Worm (Caenorhabditis elegans) whole organism, L2 larva: ENCODE results near the gene srh-22.

Source experiments
- ZK546.5 ChIP-seq: sonication (generic microtip); optimal IDR thresholded peaks from 2 replicates; lab custom pipeline; 2017; ENCODE audit warnings: missing biosample characterization, missing genetic modification characterization
- aly-2 ChIP-seq: fragments of 150-350 bp; optimal IDR thresholded peaks from 2 replicates; lab custom pipeline; 2014; ENCODE audit warnings: missing biosample characterization, missing genetic modification characterization
- blmp-1 ChIP-seq: sonication (generic microtip); optimal IDR thresholded peaks from 2 replicates; lab custom pipeline; 2017; ENCODE audit warnings: missing genetic modification characterization, mild to moderate bottlenecking, missing compliant biosample characterization, antibody characterized with exemption, moderate library complexity; ENCODE audit not compliant: insufficient read depth
- elt-3 ChIP-seq: sonication (generic microtip); optimal IDR thresholded peaks from 2 replicates; lab custom pipeline; 2017; ENCODE audit warnings: missing biosample characterization, missing genetic modification characterization
- fos-1 ChIP-seq: fragments of 150-350 bp; optimal IDR thresholded peaks from 2 replicates; lab custom pipeline; 2014; ENCODE audit warnings: missing biosample characterization, missing genetic modification characterization
- nhr-11 ChIP-seq: fragments of 150-350 bp; optimal IDR thresholded peaks from 2 replicates; lab custom pipeline; 2014; ENCODE audit warnings: missing biosample characterization, missing genetic modification characterization
- nhr-12 ChIP-seq: fragments of 150-350 bp; optimal IDR thresholded peaks from 2 replicates; lab custom pipeline; 2014; ENCODE audit warnings: missing biosample characterization, missing genetic modification characterization
- nhr-237 ChIP-seq: fragments of 150-350 bp; optimal IDR thresholded peaks from 2 replicates; lab custom pipeline; 2014; ENCODE audit warnings: missing biosample characterization, missing genetic modification characterization
- sem-4 ChIP-seq: fragments of 150-350 bp; optimal IDR thresholded peaks from 2 replicates; lab custom pipeline; 2014; ENCODE audit warnings: missing biosample characterization, missing genetic modification reagents, missing genetic modification characterization
- snpc-4 ChIP-seq: fragments of 150-350 bp; optimal IDR thresholded peaks from 2 replicates; lab custom pipeline; 2014; ENCODE audit warnings: missing biosample characterization, missing genetic modification characterization
- zag-1 ChIP-seq: fragments of 150-350 bp; optimal IDR thresholded peaks from 2 replicates; lab custom pipeline; 2014; ENCODE audit warnings: missing biosample characterization, missing genetic modification characterization
- ztf-11 ChIP-seq: sonication (generic microtip); optimal IDR thresholded peaks from 2 replicates; lab custom pipeline; 2017; ENCODE audit warnings: missing biosample characterization, missing genetic modification characterization

ce11 chrV:4908591-4908990, 13.5 kb upstream of the srh-22 start, which contains the start of gene ugt-13:
- TF ChIP-seq sem-4 (tag; lab: Kevin White, UChicago), result no peak
- no peak for TF ChIP-seq blmp-1 (tag; lab: Kevin White, UChicago)
- no peak for TF ChIP-seq aly-2
- peak; percentile 1 for TF ChIP-seq fos-1 (tag; lab: Kevin White, UChicago)
- no peak for TF ChIP-seq nhr-237 (tag; lab: Kevin White, UChicago)
- TF ChIP-seq ZK546.5 (tag; lab: Kevin White, UChicago), result no peak
- TF ChIP-seq nhr-11 (tag; lab: Kevin White, UChicago), result no peak
- TF ChIP-seq nhr-12, result no peak
- no peak for TF ChIP-seq elt-3 (tag; lab: Kevin White, UChicago)
- no peak for TF ChIP-seq zag-1 (tag; lab: Kevin White, UChicago)
- no peak for TF ChIP-seq ztf-11 (tag; lab: Kevin White, UChicago)
- TF ChIP-seq snpc-4, result no peak
